Worm (Caenorhabditis elegans): ENCODE results near the gene glb-15.

DNA sequence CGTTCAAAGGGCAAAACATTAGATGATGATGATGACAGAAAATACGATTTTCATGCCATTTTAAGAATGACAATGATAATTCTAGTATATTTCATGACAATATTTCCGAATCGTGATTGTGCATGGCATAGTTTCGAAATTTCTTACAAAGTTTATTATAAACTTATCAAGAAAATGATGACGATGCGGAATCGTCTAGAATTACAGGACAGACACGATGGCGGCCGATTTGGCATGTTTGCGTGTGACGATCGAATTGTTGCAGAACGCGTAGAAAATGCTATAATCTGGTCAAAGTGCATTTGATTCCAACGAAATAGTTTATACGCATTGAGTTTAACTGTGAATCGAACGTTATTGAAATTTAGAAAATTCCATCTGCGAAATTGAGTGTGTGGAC lies 31.2 kb upstream of the glb-15 start:
- TF ChIP-seq him-1 (tag; optimal IDR thresholded peaks at IDR 0.05) (no peak), W03F9.2 (tag; optimal IDR thresholded peaks at IDR 0.05) (no peak)
